Fruit fly (Drosophila melanogaster) whole organism, embryonic: ENCODE results near the gene CG16710.

Source experiments
- CG10462 ChIP-seq: fragments of 200-800 bp; sonication (Bioruptor generic); optimal IDR thresholded peaks from 2 replicates; lab custom pipeline; 2016; ENCODE audit warnings: missing biosample characterization, missing genetic modification characterization
- CG11456 ChIP-seq: fragments of 200-800 bp; sonication (Bioruptor generic); IDR thresholded peaks from 3 replicates; pipeline ENCODE4 v1.3.6; 2022; ENCODE audit warnings: missing biosample characterization, missing genetic modification characterization
- CG12299 ChIP-seq: fragments of 200-800 bp; sonication (Bioruptor generic); optimal IDR thresholded peaks from 2 replicates; lab custom pipeline; 2018; ENCODE audit warnings: missing biosample characterization, mild to moderate bottlenecking, missing genetic modification characterization
- CG1647 ChIP-seq: fragments of 200-800 bp; sonication (Bioruptor generic); optimal IDR thresholded peaks from 3 replicates; lab custom pipeline; 2016; ENCODE audit warnings: missing biosample characterization, missing genetic modification characterization
- CG2678 ChIP-seq: fragments of 200-800 bp; sonication (Bioruptor generic); optimal IDR thresholded peaks from 3 replicates; lab custom pipeline; 2019; ENCODE audit warnings: missing biosample characterization, mild to moderate bottlenecking, missing genetic modification characterization, moderate library complexity
- CG34376 ChIP-seq: fragments of 200-800 bp; sonication (Bioruptor generic); optimal IDR thresholded peaks from 2 replicates; lab custom pipeline; 2018; ENCODE audit warnings: missing biosample characterization, mild to moderate bottlenecking, missing genetic modification characterization
- CG3726 ChIP-seq: fragments of 200-800 bp; sonication (Bioruptor generic); IDR thresholded peaks from 3 replicates; pipeline ENCODE4, ENCODE4 v1.3.6; 2022; ENCODE audit warnings: missing biosample characterization, missing genetic modification characterization
- CG3847 ChIP-seq: fragments of 200-800 bp; sonication (Bioruptor generic); IDR thresholded peaks from 2 replicates; pipeline ENCODE4 v1.3.6; 2022; ENCODE audit warnings: missing biosample characterization, missing genetic modification characterization
- CG4328 ChIP-seq: fragments of 200-800 bp; sonication (Bioruptor generic); optimal IDR thresholded peaks from 3 replicates; lab custom pipeline; 2017; ENCODE audit warnings: missing biosample characterization, missing genetic modification reagents, missing genetic modification characterization
- CG5180 ChIP-seq: fragments of 200-800 bp; sonication (Bioruptor generic); optimal IDR thresholded peaks from 3 replicates; lab custom pipeline; 2017; ENCODE audit warnings: missing biosample characterization, missing genetic modification characterization, mild to moderate bottlenecking, moderate library complexity, missing genetic modification reagents
- CG6654 ChIP-seq: fragments of 200-800 bp; sonication (Bioruptor generic); optimal IDR thresholded peaks from 2 replicates; lab custom pipeline; 2017; ENCODE audit warnings: missing biosample characterization, mild to moderate bottlenecking, missing genetic modification characterization
- CG6854 ChIP-seq: fragments of 200-800 bp; sonication (Bioruptor generic); optimal IDR thresholded peaks from 3 replicates; lab custom pipeline; 2017; ENCODE audit warnings: missing biosample characterization, mild to moderate bottlenecking, missing genetic modification characterization
- CG7372 ChIP-seq: fragments of 200-800 bp; sonication (Bioruptor generic); IDR thresholded peaks from 2 replicates; pipeline ENCODE4 v1.3.6; 2022; ENCODE audit warnings: missing biosample characterization, missing genetic modification characterization
- CG9876 ChIP-seq: fragments of 200-800 bp; sonication (Bioruptor generic); optimal IDR thresholded peaks from 2 replicates; lab custom pipeline; 2016; ENCODE audit warnings: missing biosample characterization, missing genetic modification characterization
- CHES-1-like ChIP-seq: fragments of 200-800 bp; sonication (Bioruptor generic); optimal IDR thresholded peaks from 2 replicates; lab custom pipeline; 2016; ENCODE audit warnings: missing biosample characterization, missing genetic modification characterization
- Ets65A ChIP-seq: fragments of 200-800 bp; sonication (Bioruptor generic); peaks from one replicate; lab custom pipeline; 2016; ENCODE audit warnings: missing biosample characterization, missing genetic modification characterization
- Fer2 ChIP-seq: fragments of 200-800 bp; sonication (Bioruptor generic); optimal IDR thresholded peaks from 2 replicates; lab custom pipeline; 2018; ENCODE audit warnings: missing biosample characterization, mild to moderate bottlenecking, missing genetic modification characterization, moderate library complexity
- MBD-R2 ChIP-seq: fragments of 200-800 bp; sonication (Bioruptor generic); IDR thresholded peaks from 2 replicates; pipeline ENCODE4 v1.3.6; 2022; ENCODE audit warnings: missing biosample characterization, missing genetic modification characterization
- Myb ChIP-seq: fragments of 200-800 bp; sonication (Bioruptor generic); optimal IDR thresholded peaks from 2 replicates; lab custom pipeline; 2016; ENCODE audit warnings: missing biosample characterization, missing genetic modification characterization
- Nf-YB ChIP-seq: fragments of 200-800 bp; sonication (Bioruptor generic); optimal IDR thresholded peaks from 3 replicates; lab custom pipeline; 2019; ENCODE audit warnings: missing biosample characterization, mild to moderate bottlenecking, missing genetic modification characterization, moderate library complexity
- Nf-YC ChIP-seq: fragments of 200-800 bp; optimal IDR thresholded peaks from 3 replicates; lab custom pipeline; 2019; ENCODE audit warnings: missing biosample characterization, mild to moderate bottlenecking, missing genetic modification characterization, moderate library complexity
- Vsx1 ChIP-seq: fragments of 200-800 bp; sonication (Bioruptor generic); optimal IDR thresholded peaks from 2 replicates; lab custom pipeline; 2017; ENCODE audit warnings: missing biosample characterization, mild to moderate bottlenecking, missing genetic modification characterization, missing genetic modification reagents
- abd-A ChIP-seq: fragments of 200-800 bp; sonication (Bioruptor generic); optimal IDR thresholded peaks from 3 replicates; lab custom pipeline; 2019; ENCODE audit warnings: missing biosample characterization, mild to moderate bottlenecking, missing genetic modification characterization, moderate library complexity
- chinmo ChIP-seq: fragments of 200-800 bp; sonication (Bioruptor generic); IDR thresholded peaks from 4 replicates; pipeline ENCODE4 v1.3.6; 2022; ENCODE audit warnings: missing biosample characterization, missing genetic modification characterization; ENCODE audit not compliant: partially characterized antibody
- crp ChIP-seq, 2 experiments: fragments of 200-800 bp; sonication (Bioruptor generic); optimal IDR thresholded peaks; 2 replicates in 1 of 2; 3 replicates in 1 of 2; lab custom pipeline; 2017; ENCODE audit warnings: missing biosample characterization in 2 of 2, missing genetic modification characterization in 2 of 2, mild to moderate bottlenecking in 1 of 2, moderate library complexity in 1 of 2
- da ChIP-seq: fragments of 200-800 bp; sonication (Bioruptor generic); optimal IDR thresholded peaks from 2 replicates; lab custom pipeline; 2016; ENCODE audit warnings: missing biosample characterization, missing genetic modification characterization
- dimm ChIP-seq: fragments of 200-800 bp; sonication (Bioruptor generic); IDR thresholded peaks from 2 replicates; pipeline ENCODE4 v1.3.6; 2022; ENCODE audit warnings: missing biosample characterization, missing genetic modification characterization
- esg ChIP-seq: fragments of 200-800 bp; sonication (Bioruptor generic); conservative IDR thresholded peaks from 2 replicates; pipeline ENCODE4 v1.3.6; 2022; ENCODE audit warnings: missing biosample characterization, missing genetic modification characterization
- exex ChIP-seq: fragments of 200-800 bp; sonication (Bioruptor generic); optimal IDR thresholded peaks from 4 replicates; lab custom pipeline; 2018; ENCODE audit warnings: missing biosample characterization, mild to moderate bottlenecking, missing genetic modification characterization, moderate library complexity
- eyg ChIP-seq: fragments of 200-800 bp; sonication (Bioruptor generic); optimal IDR thresholded peaks from 3 replicates; lab custom pipeline; 2016; ENCODE audit warnings: missing biosample characterization, missing genetic modification characterization
- gce ChIP-seq: fragments of 200-800 bp; sonication (Bioruptor generic); IDR thresholded peaks from 3 replicates; pipeline ENCODE4 v1.3.6; 2022; ENCODE audit warnings: missing biosample characterization, missing genetic modification characterization
- gsb ChIP-seq: fragments of 200-800 bp; sonication (Bioruptor generic); IDR thresholded peaks from 2 replicates; pipeline ENCODE4 v1.3.6; 2022; ENCODE audit warnings: missing biosample characterization, missing genetic modification characterization
- hkb ChIP-seq, 2 experiments: fragments of 200-800 bp in 1 of 2; fragments of >200 bp in 1 of 2; sonication (Bioruptor generic) in 1 of 2; IDR thresholded peaks in 1 of 2; optimal IDR thresholded peaks in 1 of 2; 2 replicates each; pipeline versions ENCODE4 v1.3.6 to Lab custom; 2017 to 2022; ENCODE audit warnings: missing biosample characterization in 1 of 2, missing genetic modification characterization in 1 of 2
- kay ChIP-seq: fragments of 200-800 bp; sonication (Bioruptor generic); optimal IDR thresholded peaks from 2 replicates; lab custom pipeline; 2016; ENCODE audit warnings: missing biosample characterization, missing genetic modification characterization
- lab ChIP-seq: fragments of 200-800 bp; sonication (Bioruptor generic); optimal IDR thresholded peaks from 3 replicates; lab custom pipeline; 2017; ENCODE audit warnings: missing biosample characterization, missing genetic modification characterization, mild to moderate bottlenecking, moderate library complexity, missing genetic modification reagents
- lilli ChIP-seq: fragments of 200-800 bp; sonication (Bioruptor generic); optimal IDR thresholded peaks from 3 replicates; lab custom pipeline; 2016; ENCODE audit warnings: missing biosample characterization, missing genetic modification characterization
- mirr ChIP-seq: fragments of 200-800 bp; sonication (Bioruptor generic); optimal IDR thresholded peaks from 3 replicates; lab custom pipeline; 2018; ENCODE audit warnings: missing biosample characterization, mild to moderate bottlenecking, missing genetic modification characterization
- odd ChIP-seq: fragments of 200-800 bp; sonication (Bioruptor generic); optimal IDR thresholded peaks from 2 replicates; lab custom pipeline; 2017; ENCODE audit warnings: missing biosample characterization, mild to moderate bottlenecking, missing genetic modification characterization
- org-1 ChIP-seq: fragments of 200-800 bp; sonication (Bioruptor generic); optimal IDR thresholded peaks from 2 replicates; lab custom pipeline; 2017; ENCODE audit warnings: missing biosample characterization, missing genetic modification characterization
- pho ChIP-seq: fragments of 200-800 bp; sonication (Bioruptor generic); optimal IDR thresholded peaks from 2 replicates; lab custom pipeline; 2016; ENCODE audit warnings: missing biosample characterization, missing genetic modification characterization
- psq ChIP-seq: fragments of 200-800 bp; sonication (Bioruptor generic); optimal IDR thresholded peaks from 2 replicates; lab custom pipeline; 2017; ENCODE audit warnings: missing biosample characterization, missing genetic modification characterization
- salm ChIP-seq: fragments of 200-800 bp; sonication (Bioruptor generic); optimal IDR thresholded peaks from 2 replicates; lab custom pipeline; 2018; ENCODE audit warnings: missing biosample characterization, mild to moderate bottlenecking, missing genetic modification characterization
- scrt ChIP-seq: fragments of 200-800 bp; sonication (Bioruptor generic); optimal IDR thresholded peaks from 2 replicates; lab custom pipeline; 2018; ENCODE audit warnings: missing biosample characterization, mild to moderate bottlenecking, missing genetic modification characterization, moderate library complexity
- sd ChIP-seq: fragments of 200-800 bp; sonication (Bioruptor generic); optimal IDR thresholded peaks from 3 replicates; lab custom pipeline; 2018; ENCODE audit warnings: missing biosample characterization, mild to moderate bottlenecking, missing genetic modification characterization, moderate library complexity
- stc ChIP-seq: fragments of 200-800 bp; sonication (Bioruptor generic); IDR thresholded peaks from 2 replicates; pipeline ENCODE4 v1.3.6; 2022; ENCODE audit warnings: missing biosample characterization, missing genetic modification characterization
- sug ChIP-seq: fragments of 200-800 bp; optimal IDR thresholded peaks from 2 replicates; lab custom pipeline; 2019; ENCODE audit warnings: missing biosample characterization, mild to moderate bottlenecking, missing genetic modification characterization, moderate library complexity
- z ChIP-seq: fragments of 200-800 bp; sonication (Bioruptor generic); IDR thresholded peaks from 3 replicates; pipeline ENCODE4 v1.3.6; 2022; ENCODE audit warnings: missing biosample characterization, missing genetic modification characterization

Gene CG16710

DNA sequence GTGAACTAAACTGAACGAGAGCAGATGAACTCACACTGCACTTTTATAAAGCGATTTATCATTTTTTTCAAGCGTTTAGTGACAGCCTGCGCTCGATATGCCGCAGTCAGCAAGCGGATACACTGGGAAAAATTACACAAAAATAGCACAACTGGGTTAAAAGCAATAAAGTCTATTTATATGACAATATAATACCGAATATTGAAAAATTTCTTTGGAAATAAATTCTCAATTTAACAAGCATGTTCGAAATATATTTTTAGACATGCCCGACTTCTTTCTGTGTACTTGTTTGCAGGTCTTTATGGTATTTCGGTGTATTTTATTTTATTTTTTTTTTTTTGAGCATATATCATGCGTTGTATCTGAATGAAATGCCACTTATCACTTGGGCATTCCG is 31.6 kb downstream of the CG16710 start (continued):
- TF ChIP-seq CG2678 (tag; lab: Kevin White, UChicago) (peak; percentile 50), CG10462 (GFP tag; lab: Kevin White, UChicago) (peak; percentile 50)
- TF ChIP-seq, all 482 proteins: peak for 267

DNA sequence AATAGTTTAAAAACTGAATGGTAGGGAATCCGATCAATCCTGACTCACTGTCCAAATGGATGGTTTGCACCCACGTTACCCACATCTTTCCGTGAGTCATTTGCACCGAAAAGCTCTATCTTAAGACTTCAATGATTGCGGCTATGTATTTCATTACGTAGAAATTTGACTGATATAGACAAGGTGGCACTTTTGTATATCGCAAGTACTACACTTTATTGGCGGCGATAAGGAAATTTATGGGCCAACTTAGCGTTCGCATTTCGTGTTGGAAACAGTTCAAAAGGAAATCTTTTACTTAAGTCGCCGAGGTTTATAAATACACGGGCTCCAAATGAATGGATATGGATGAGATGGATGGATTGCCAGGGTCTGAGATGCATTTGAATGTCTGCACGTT is 32.5 kb downstream of the CG16710 start:
- TF ChIP-seq exex (tag; lab: Kevin White, UChicago) (peak; percentile 77), CG6654 (GFP tag; lab: Kevin White, UChicago) (no peak), CHES-1-like (GFP tag; lab: Kevin White, UChicago) (no peak), mirr (peak; percentile 46), lab (GFP tag; lab: Kevin White, UChicago) (peak; percentile 28), sug (tag; lab: Kevin White, UChicago) (peak; percentile 45), sd (tag; lab: Kevin White, UChicago) (peak; percentile 37), CG34376 (GFP tag; lab: Kevin White, UChicago) (peak; percentile 50)

DNA sequence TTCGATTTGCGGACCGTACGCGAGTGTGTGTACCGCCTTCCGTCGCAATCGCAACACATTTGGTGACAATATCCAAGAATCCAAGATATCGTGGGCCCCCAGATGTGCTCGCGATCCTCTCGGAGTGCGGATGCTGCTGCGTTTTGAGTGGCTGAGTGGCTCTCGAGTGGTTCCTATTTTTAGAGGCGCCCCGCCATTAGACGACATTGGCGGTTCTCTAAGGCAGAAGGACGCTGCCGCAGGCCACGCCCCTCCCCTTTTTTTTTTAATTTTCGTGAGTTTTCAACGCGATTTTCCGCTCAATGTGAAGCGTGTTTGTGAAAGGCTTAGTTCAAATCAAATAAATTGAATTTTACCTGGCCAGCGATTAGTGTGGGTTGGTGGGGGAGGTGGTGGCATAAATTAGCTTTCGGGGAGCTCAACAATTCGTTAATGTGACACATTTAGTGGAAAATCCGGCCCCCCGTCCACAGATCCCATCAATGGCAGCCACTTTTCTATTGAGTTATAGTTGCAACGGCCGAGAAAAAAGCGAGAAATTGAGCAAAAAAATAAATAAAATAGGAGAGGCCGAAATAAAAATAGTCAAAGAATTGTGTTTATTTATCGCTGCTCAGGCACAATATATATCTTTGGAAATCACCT is 36.1 kb downstream of the CG16710 start, which contains the start of gene nau:
nau (minus strand) TSS at position 61 of the 645 bp plus-strand sequence.
- TF ChIP-seq lilli (GFP tag; lab: Kevin White, UChicago) (no peak), CG1647 (GFP tag; lab: Kevin White, UChicago) (no peak), dimm (GFP tag; lab: Robert Waterston, UW) (no peak), Vsx1 (GFP tag; lab: Kevin White, UChicago) (no peak), eyg (GFP tag; lab: Kevin White, UChicago) (no peak), Ets65A (GFP tag; lab: Kevin White, UChicago) (peak; percentile 92), CG5180 (GFP tag; lab: Kevin White, UChicago) (no peak), z (GFP tag; lab: Robert Waterston, UW) (peak; percentile 92), salm (no peak), esg (no peak), gsb (GFP tag; lab: Robert Waterston, UW) (no peak), CG11456 (no peak), CG12299 (tag; lab: Kevin White, UChicago) (no peak), CG4328 (peak; percentile 50), odd (no peak), CG3726 (GFP tag; lab: Robert Waterston, UW) (no peak), MBD-R2 (no peak), org-1 (GFP tag; lab: Kevin White, UChicago) (no peak), CG6854 (no peak), Nf-YC (peak; percentile 59), Nf-YB (GFP tag; lab: Kevin White, UChicago) (peak; percentile 80), scrt (no peak), Myb (GFP tag; lab: Kevin White, UChicago) (no peak), pho (no peak), abd-A (tag; lab: Kevin White, UChicago) (peak; percentile 1), crp (GFP tag; optimal IDR thresholded peaks at IDR 0.05; lab: Kevin White, UChicago) (no peak), CG9876 (GFP tag; lab: Kevin White, UChicago) (no peak), da (GFP tag; lab: Kevin White, UChicago) (no peak), psq (GFP tag; lab: Kevin White, UChicago) (no peak), CG7372 (GFP tag; lab: Robert Waterston, UW) (no peak), kay (no peak), Fer2 (no peak), stc (GFP tag; lab: Robert Waterston, UW) (no peak), chinmo (0 out of 4 replicates have a peak, but pooled peaks have one; percentile 15), hkb (optimal IDR thresholded peaks at IDR 0.05; lab: Kevin White, UChicago) (no peak), hkb (GFP tag; IDR thresholded peaks at IDR 0.05; lab: Robert Waterston, UW) (no peak), CG3847 (GFP tag; lab: Robert Waterston, UW) (no peak), gce (GFP tag; lab: Robert Waterston, UW) (no peak)
